Worm (Caenorhabditis elegans) whole organism, early embryonic: ENCODE data around the gene sprr-2.

Source experiments
- aly-1 ChIP-seq: sonication (generic microtip); optimal IDR thresholded peaks from 2 replicates; lab custom pipeline; 2016; ENCODE audit warnings: missing genetic modification characterization, missing compliant biosample characterization
- ama-1 ChIP-seq: fragments of 150-350 bp; optimal IDR thresholded peaks from 2 replicates; lab custom pipeline; 2014
- ceh-36 ChIP-seq: sonication (generic microtip); optimal IDR thresholded peaks from 2 replicates; lab custom pipeline; 2016; ENCODE audit warnings: missing genetic modification characterization, inconsistent platforms, missing compliant biosample characterization
- pes-1 ChIP-seq: fragments of 200-800 bp; sonication (Bioruptor generic); IDR thresholded peaks from 2 replicates; pipeline ENCODE4 v1.3.6; 2022; ENCODE audit warnings: missing genetic modification reagents, missing genetic modification characterization, missing compliant biosample characterization
- scrt-1 ChIP-seq: fragments of 200-800 bp; sonication (Bioruptor generic); IDR thresholded peaks from 2 replicates; pipeline ENCODE4 v1.3.6; 2022; ENCODE audit warnings: missing genetic modification characterization, missing compliant biosample characterization

ce11 chrX:14810718-14811117, 17.5 kb downstream of the sprr-2 start, which contains the start of gene atf-4:
- TF ChIP-seq ama-1 (lab: Kevin White, UChicago) (no peak), aly-1 (tag; lab: Kevin White, UChicago) (no peak), scrt-1 (GFP tag; lab: Robert Waterston, UW) (no peak), pes-1 (GFP tag; lab: Robert Waterston, UW) (no peak), ceh-36 (tag; lab: Kevin White, UChicago) (no peak)
